Fruit fly (Drosophila melanogaster) whole organism, wandering third instar larva: ENCODE data around the gene ems.

Experiments used
- Abd-B ChIP-seq: fragments of >200 bp; optimal IDR thresholded peaks from 2 replicates; lab custom pipeline; 2017; ENCODE audit warnings: missing biosample characterization, missing genetic modification characterization
- CG9705 ChIP-seq: fragments of 200-800 bp; sonication (Bioruptor generic); optimal IDR thresholded peaks from 2 replicates; lab custom pipeline; 2018; ENCODE audit warnings: missing biosample characterization, mild to moderate bottlenecking, missing genetic modification characterization
- CrebA ChIP-seq: fragments of 200-800 bp; sonication (Bioruptor generic); optimal IDR thresholded peaks from 2 replicates; lab custom pipeline; 2016; ENCODE audit warnings: missing biosample characterization, mild to moderate bottlenecking, missing genetic modification characterization, borderline replicate concordance
- Dfd ChIP-seq: fragments of >200 bp; optimal IDR thresholded peaks from 2 replicates; lab custom pipeline; 2017; ENCODE audit warnings: missing biosample characterization, missing genetic modification characterization
- Dif ChIP-seq: fragments of 200-275, 200-300 bp; sonication (Bioruptor generic); optimal IDR thresholded peaks from 2 replicates; lab custom pipeline; 2018; ENCODE audit warnings: missing biosample characterization, missing genetic modification characterization; ENCODE audit not compliant: partially characterized antibody
- GATAd ChIP-seq: sonication (Bioruptor generic); optimal IDR thresholded peaks from 2 replicates; lab custom pipeline; 2016; ENCODE audit warnings: missing biosample characterization, missing genetic modification characterization
- HLH106 ChIP-seq: fragments of 200-800 bp; optimal IDR thresholded peaks from 3 replicates; lab custom pipeline; 2019; ENCODE audit warnings: missing biosample characterization, mild to moderate bottlenecking, missing genetic modification characterization, moderate library complexity
- Hnf4 ChIP-seq: fragments of 200-800 bp; sonication (Bioruptor generic); optimal IDR thresholded peaks from 2 replicates; lab custom pipeline; 2016; ENCODE audit warnings: missing biosample characterization, mild to moderate bottlenecking, missing genetic modification characterization
- Hr78 ChIP-seq: fragments of >200 bp; optimal IDR thresholded peaks from 2 replicates; lab custom pipeline; 2017; ENCODE audit warnings: missing biosample characterization, missing genetic modification characterization
- Hr83 ChIP-seq: fragments of 200-300 bp; sonication (Bioruptor generic); optimal IDR thresholded peaks from 2 replicates; lab custom pipeline; 2016; ENCODE audit warnings: missing biosample characterization, mild to moderate bottlenecking, missing genetic modification characterization, moderate library complexity; ENCODE audit not compliant: poor library complexity, severe bottlenecking
- Jra ChIP-seq: sonication (Bioruptor generic); optimal IDR thresholded peaks from 2 replicates; lab custom pipeline; 2016; ENCODE audit warnings: missing biosample characterization, missing genetic modification characterization
- Mio ChIP-seq: sonication (Bioruptor generic); optimal IDR thresholded peaks from 2 replicates; lab custom pipeline; 2016; ENCODE audit warnings: missing biosample characterization, missing genetic modification characterization
- Myc ChIP-seq: fragments of >200 bp; optimal IDR thresholded peaks from 2 replicates; lab custom pipeline; 2017
- Rel ChIP-seq, 2 experiments: fragments of 200-800 bp; sonication (Bioruptor generic) in 1 of 2; optimal IDR thresholded peaks; 2 replicates in 1 of 2; 3 replicates in 1 of 2; lab custom pipeline; 2016 to 2019; ENCODE audit warnings: mild to moderate bottlenecking in 2 of 2, missing biosample characterization in 2 of 2, missing genetic modification characterization in 2 of 2, moderate library complexity in 1 of 2
- Sp1 ChIP-seq: fragments of 200-800 bp; sonication (Bioruptor generic); optimal IDR thresholded peaks from 3 replicates; lab custom pipeline; 2019; ENCODE audit warnings: missing biosample characterization, mild to moderate bottlenecking, missing genetic modification characterization, moderate library complexity
- Vsx2 ChIP-seq: fragments of 200-300, 225-300 bp; sonication (Bioruptor generic); optimal IDR thresholded peaks from 2 replicates; lab custom pipeline; 2018; ENCODE audit warnings: missing biosample characterization, missing genetic modification characterization; ENCODE audit not compliant: partially characterized antibody
- br ChIP-seq: fragments of 200-800 bp; sonication (Bioruptor generic); optimal IDR thresholded peaks from 2 replicates; lab custom pipeline; 2016; ENCODE audit warnings: missing biosample characterization, missing genetic modification characterization
- brk ChIP-seq: fragments of 200-800 bp; sonication (Bioruptor generic); optimal IDR thresholded peaks from 2 replicates; lab custom pipeline; 2016; ENCODE audit warnings: missing biosample characterization, mild to moderate bottlenecking, missing genetic modification characterization
- dl ChIP-seq, 2 experiments: fragments of 175-275, 200-275 bp in 1 of 2; fragments of 200-275 bp in 1 of 2; sonication (Bioruptor generic); optimal IDR thresholded peaks; lab custom pipeline; 2018; ENCODE audit warnings: mild to moderate bottlenecking in 2 of 2, missing biosample characterization in 2 of 2, missing genetic modification characterization in 2 of 2, moderate library complexity in 2 of 2; ENCODE audit not compliant: partially characterized antibody in 2 of 2, insufficient read depth in 1 of 2
- dmrt93B ChIP-seq: fragments of 200-800 bp; sonication (Bioruptor generic); optimal IDR thresholded peaks from 2 replicates; lab custom pipeline; 2018; ENCODE audit warnings: missing biosample characterization, mild to moderate bottlenecking, missing genetic modification characterization
- dsf ChIP-seq: sonication (Bioruptor generic); optimal IDR thresholded peaks from 2 replicates; lab custom pipeline; 2016; ENCODE audit warnings: missing biosample characterization, missing genetic modification characterization, borderline replicate concordance
- ey ChIP-seq: fragments of 200-800 bp; sonication (Bioruptor generic); optimal IDR thresholded peaks from 2 replicates; lab custom pipeline; 2016; ENCODE audit warnings: missing biosample characterization, missing genetic modification characterization
- foxo ChIP-seq, 2 experiments: fragments of 200-800 bp; sonication (Bioruptor generic); optimal IDR thresholded peaks; 2 replicates in 1 of 2; 3 replicates in 1 of 2; lab custom pipeline; 2016 to 2017; ENCODE audit warnings: missing biosample characterization in 2 of 2, missing genetic modification characterization in 2 of 2
- fru ChIP-seq: fragments of 200-800 bp; sonication (Bioruptor generic); optimal IDR thresholded peaks from 3 replicates; lab custom pipeline; 2016; ENCODE audit warnings: missing biosample characterization, mild to moderate bottlenecking, missing genetic modification characterization
- h ChIP-seq: fragments of 200-800 bp; sonication (Bioruptor generic); optimal IDR thresholded peaks from 3 replicates; lab custom pipeline; 2016; ENCODE audit warnings: missing biosample characterization, mild to moderate bottlenecking, missing genetic modification characterization
- jim ChIP-seq: fragments of 175-275, 200-325 bp; sonication (Bioruptor generic); optimal IDR thresholded peaks from 2 replicates; lab custom pipeline; 2016; ENCODE audit warnings: missing biosample characterization, mild to moderate bottlenecking, missing genetic modification characterization
- lola ChIP-seq: fragments of >200 bp; optimal IDR thresholded peaks from 2 replicates; lab custom pipeline; 2017; ENCODE audit warnings: missing biosample characterization, missing genetic modification characterization
- pan ChIP-seq: fragments of >200 bp; optimal IDR thresholded peaks from 2 replicates; lab custom pipeline; 2017
- psq ChIP-seq: fragments of 200-800 bp; sonication (Bioruptor generic); optimal IDR thresholded peaks from 3 replicates; lab custom pipeline; 2017; ENCODE audit warnings: missing biosample characterization, mild to moderate bottlenecking, missing genetic modification characterization, moderate library complexity
- rgr ChIP-seq: fragments of 200-800 bp; sonication (Bioruptor generic); optimal IDR thresholded peaks from 3 replicates; lab custom pipeline; 2016; ENCODE audit warnings: missing biosample characterization, mild to moderate bottlenecking, missing genetic modification characterization
- tai ChIP-seq: sonication (Bioruptor generic); optimal IDR thresholded peaks from 2 replicates; lab custom pipeline; 2016; ENCODE audit warnings: missing biosample characterization, missing genetic modification characterization
- usp ChIP-seq: fragments of >200 bp; optimal IDR thresholded peaks from 2 replicates; lab custom pipeline; 2017; ENCODE audit warnings: missing biosample characterization, missing genetic modification characterization
- woc ChIP-seq: sonication (Bioruptor generic); optimal IDR thresholded peaks from 2 replicates; lab custom pipeline; 2016; ENCODE audit warnings: missing biosample characterization, mild to moderate bottlenecking, missing genetic modification characterization

Gene ems

dm6 chr3R:13943360-13943759, 41.7 kb downstream of the ems start, which contains the start of gene Art9:
Art9 (minus strand) TSS chr3R:13943460.
- no peak for TF ChIP-seq Hr78
- no peak for TF ChIP-seq lola (GFP tag; lab: Kevin White, UChicago)
- TF ChIP-seq Myc: no peak
- TF ChIP-seq ey (GFP tag; lab: Kevin White, UChicago): no peak
- TF ChIP-seq CrebA (GFP tag; lab: Kevin White, UChicago): no peak
- no peak for TF ChIP-seq GATAd (GFP tag; lab: Kevin White, UChicago)
- TF ChIP-seq jim (GFP tag; lab: Kevin White, UChicago): no peak
- no peak for TF ChIP-seq Dfd (GFP tag; lab: Kevin White, UChicago)
- TF ChIP-seq Abd-B (GFP tag; lab: Kevin White, UChicago): no peak
- no peak for TF ChIP-seq Hr83 (GFP tag; lab: Kevin White, UChicago)
- no peak for TF ChIP-seq Mio (GFP tag; lab: Kevin White, UChicago)
- TF ChIP-seq Rel (GFP tag; optimal IDR thresholded peaks at IDR 0.05; lab: Kevin White, UChicago): no peak
- no peak for TF ChIP-seq Rel (tag; optimal IDR thresholded peaks at IDR 0.05; lab: Kevin White, UChicago)
- TF ChIP-seq dsf (GFP tag; lab: Kevin White, UChicago): no peak
- TF ChIP-seq tai (GFP tag; lab: Kevin White, UChicago): no peak
- TF ChIP-seq HLH106 (tag; lab: Kevin White, UChicago): no peak
- TF ChIP-seq brk (GFP tag; lab: Kevin White, UChicago): no peak
- TF ChIP-seq usp (GFP tag; lab: Kevin White, UChicago): no peak
- no peak for TF ChIP-seq dmrt93B (GFP tag; lab: Kevin White, UChicago)

DNA sequence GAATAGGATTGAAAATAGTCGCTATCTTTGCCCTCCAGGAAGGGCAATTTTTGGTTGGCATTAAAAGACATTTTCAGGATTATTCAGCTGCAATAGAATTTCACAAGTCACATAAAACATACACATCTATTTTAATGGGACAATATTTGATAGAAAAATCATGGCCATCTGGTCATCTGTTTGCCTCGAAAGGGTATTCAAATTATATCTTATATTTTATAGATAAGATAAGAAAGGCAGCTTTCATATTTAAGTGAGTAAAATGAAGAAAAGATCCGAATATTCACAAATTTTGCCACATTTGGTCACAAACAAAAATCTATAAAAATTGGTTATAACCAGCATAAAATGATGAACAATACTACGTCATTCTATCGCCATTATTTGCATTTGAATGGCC, 44.1 kb downstream of the ems start, which contains the start of gene Art6:
TSS of gene Art6 (minus strand) at position 101 of the 400 bp plus-strand sequence.
- TF ChIP-seq Jra (GFP tag; lab: Kevin White, UChicago) (no peak), Hnf4 (no peak), dsf (GFP tag; lab: Kevin White, UChicago) (no peak), rgr (GFP tag; lab: Kevin White, UChicago) (no peak), ey (GFP tag; lab: Kevin White, UChicago) (no peak), Sp1 (GFP tag; lab: Kevin White, UChicago) (no peak), pan (no peak), fru (GFP tag; lab: Kevin White, UChicago) (no peak), jim (GFP tag; lab: Kevin White, UChicago) (no peak), GATAd (GFP tag; lab: Kevin White, UChicago) (no peak), Hr83 (GFP tag; lab: Kevin White, UChicago) (no peak), CG9705 (GFP tag; lab: Kevin White, UChicago) (no peak), psq (GFP tag; lab: Kevin White, UChicago) (no peak), Mio (GFP tag; lab: Kevin White, UChicago) (no peak), tai (GFP tag; lab: Kevin White, UChicago) (no peak), h (GFP tag; lab: Kevin White, UChicago) (no peak), brk (GFP tag; lab: Kevin White, UChicago) (no peak), Vsx2 (GFP tag; lab: Kevin White, UChicago) (no peak)
- TF ChIP-seq, all 38 proteins: peak for 0

DNA sequence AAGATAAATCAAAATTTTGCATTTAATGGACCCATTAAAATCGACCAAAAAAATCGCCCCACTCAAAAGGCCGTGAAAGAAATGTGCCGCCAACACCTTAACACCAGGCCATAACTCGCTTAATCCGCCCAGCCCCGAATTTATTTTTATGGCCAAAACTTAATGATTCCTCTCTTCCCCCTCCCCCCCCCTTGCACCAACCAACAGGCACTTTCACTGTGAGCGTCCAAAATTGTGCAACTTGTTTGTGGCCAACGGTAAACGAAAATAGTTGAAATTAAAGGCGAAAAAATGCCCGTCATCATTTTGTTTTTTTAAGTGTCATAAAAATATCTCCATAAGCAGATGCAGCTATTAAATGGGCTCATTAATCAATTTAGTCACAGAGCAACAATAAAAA, 44.5 kb downstream of the ems start:
- TF ChIP-seq br (GFP tag; lab: Kevin White, UChicago) (no peak), Sp1 (GFP tag; lab: Kevin White, UChicago) (no peak), Dfd (GFP tag; lab: Kevin White, UChicago) (no peak), GATAd (GFP tag; lab: Kevin White, UChicago) (no peak), lola (GFP tag; lab: Kevin White, UChicago) (no peak), dmrt93B (GFP tag; lab: Kevin White, UChicago) (no peak), Hnf4 (no peak), Rel (GFP tag; optimal IDR thresholded peaks at IDR 0.05; lab: Kevin White, UChicago) (no peak), Rel (tag; optimal IDR thresholded peaks at IDR 0.05; lab: Kevin White, UChicago) (no peak)

- TF ChIP-seq dl (GFP tag; optimal IDR thresholded peaks at IDR 0.05; lab: Kevin White, UChicago; ENCODE audit: insufficient read depth in 1 of 2, partially characterized antibody in 2 of 2): no peak
- no peak for TF ChIP-seq Dif
- no peak for TF ChIP-seq foxo (GFP tag; optimal IDR thresholded peaks at IDR 0.05; lab: Kevin White, UChicago)
- TF ChIP-seq Hr83 (GFP tag; lab: Kevin White, UChicago): no peak
- no peak for TF ChIP-seq Myc
- no peak for TF ChIP-seq Vsx2 (GFP tag; lab: Kevin White, UChicago)
- TF ChIP-seq Sp1 (GFP tag; lab: Kevin White, UChicago): no peak
- TF ChIP-seq Abd-B (GFP tag; lab: Kevin White, UChicago): no peak
- TF ChIP-seq Hr78: no peak
- no peak for TF ChIP-seq tai (GFP tag; lab: Kevin White, UChicago)
- TF ChIP-seq psq (GFP tag; lab: Kevin White, UChicago): no peak
- no peak for TF ChIP-seq woc (GFP tag; lab: Kevin White, UChicago)
- TF ChIP-seq Rel (GFP tag; optimal IDR thresholded peaks at IDR 0.05; lab: Kevin White, UChicago): no peak
- no peak for TF ChIP-seq Rel (tag; optimal IDR thresholded peaks at IDR 0.05; lab: Kevin White, UChicago)
- TF ChIP-seq pan: no peak
- TF ChIP-seq ey (GFP tag; lab: Kevin White, UChicago): no peak
- no peak for TF ChIP-seq GATAd (GFP tag; lab: Kevin White, UChicago)
- TF ChIP-seq CrebA (GFP tag; lab: Kevin White, UChicago): no peak
- no peak for TF ChIP-seq brk (GFP tag; lab: Kevin White, UChicago)
- TF ChIP-seq, all 38 proteins: peak for 0
Observed at dm6 chr3R:13947415-13947814, 45.8 kb downstream of the ems start.
